Fruit fly (Drosophila melanogaster): ENCODE data around the gene hth.
A peak's percentile ranks its signal among the peaks of the same experiment; 100 is the strongest.

Gene hth

dm6 chr3R:10520287-10521008 is 118.9 kb downstream of the hth start (continued):
- TF ChIP-seq CG12104 (GFP tag; optimal IDR thresholded peaks at IDR 0.05), result peak; percentile 36
- peak; percentile 34 for TF ChIP-seq exex (tag; optimal IDR thresholded peaks at IDR 0.05)
- TF ChIP-seq CG17829 (tag; optimal IDR thresholded peaks at IDR 0.05), result peak; percentile 52
- peak; percentile 4 for TF ChIP-seq Fer2 (tag; optimal IDR thresholded peaks at IDR 0.05)
- peak; percentile 7 for TF ChIP-seq CG1602 (GFP tag; optimal IDR thresholded peaks at IDR 0.05)
- peak; percentile 2 for TF ChIP-seq disco-r (GFP tag; optimal IDR thresholded peaks at IDR 0.05)
- TF ChIP-seq BtbVII (GFP tag; optimal IDR thresholded peaks at IDR 0.05), result peak; percentile 31
- TF ChIP-seq Pdp1 (GFP tag; optimal IDR thresholded peaks at IDR 0.05), result peak; percentile 58 to 60
- TF ChIP-seq sd (tag; optimal IDR thresholded peaks at IDR 0.05), result peak; percentile 11
- TF ChIP-seq Trl (optimal IDR thresholded peaks at IDR 0.05), result no peak
- TF ChIP-seq Trl (GFP tag; optimal IDR thresholded peaks at IDR 0.05), result peak; percentile 9
- TF ChIP-seq jumu (GFP tag; optimal IDR thresholded peaks at IDR 0.05), result no peak
- TF ChIP-seq CG4328 (GFP tag; optimal IDR thresholded peaks at IDR 0.05), result peak; percentile 11
- TF ChIP-seq croc (GFP tag; conservative IDR thresholded peaks at IDR 0.05), result 0 out of 3 replicates have a peak, but pooled peaks have one; percentile 24
- TF ChIP-seq CG4820 (GFP tag; optimal IDR thresholded peaks at IDR 0.05), result peak; percentile 35
- peak; percentile 62 for TF ChIP-seq Meics (GFP tag; optimal IDR thresholded peaks at IDR 0.05)
- TF ChIP-seq CG4707 (GFP tag; optimal IDR thresholded peaks at IDR 0.05), result no peak
- peak; percentile 39 for TF ChIP-seq grn (GFP tag; optimal IDR thresholded peaks at IDR 0.05)
- peak; percentile 21 for TF ChIP-seq CG12155 (GFP tag; optimal IDR thresholded peaks at IDR 0.05)
- TF ChIP-seq ci (GFP tag; IDR thresholded peaks at IDR 0.05), result no peak
- peak; percentile 31 for TF ChIP-seq CG6254 (GFP tag; optimal IDR thresholded peaks at IDR 0.05)
- TF ChIP-seq nau (GFP tag; optimal IDR thresholded peaks at IDR 0.05), result peak; percentile 9
- no peak for TF ChIP-seq Taf1 (GFP tag; IDR thresholded peaks at IDR 0.05)
- TF ChIP-seq hkb (optimal IDR thresholded peaks at IDR 0.05), result no peak
- TF ChIP-seq hkb (GFP tag; IDR thresholded peaks at IDR 0.05), result peak; percentile 58
- TF ChIP-seq tap (tag; optimal IDR thresholded peaks at IDR 0.05), result peak; percentile 50
- TF ChIP-seq CG8924 (tag; optimal IDR thresholded peaks at IDR 0.05), result peak; percentile 62
- TF ChIP-seq CG2678 (tag; optimal IDR thresholded peaks at IDR 0.05), result peak; percentile 82
- TF ChIP-seq CG15514 (GFP tag; optimal IDR thresholded peaks at IDR 0.05), result peak; percentile 10
- no peak for TF ChIP-seq NFAT (GFP tag; IDR thresholded peaks at IDR 0.05)
- no peak for TF ChIP-seq gt (GFP tag; IDR thresholded peaks at IDR 0.05)
- TF ChIP-seq nerfin-1 (tag; optimal IDR thresholded peaks at IDR 0.05), result peak; percentile 32
- no peak for TF ChIP-seq Ada2b (GFP tag; IDR thresholded peaks at IDR 0.05)
- peak; percentile 95 for TF ChIP-seq Nf-YB (GFP tag; optimal IDR thresholded peaks at IDR 0.05)
- TF ChIP-seq CG30403 (GFP tag; optimal IDR thresholded peaks at IDR 0.05), result peak; percentile 49
- TF ChIP-seq ranshi (GFP tag; IDR thresholded peaks at IDR 0.05), result peak; percentile 28; the same call in 1 of the 2 replicates
- TF ChIP-seq Deaf1 (tag; optimal IDR thresholded peaks at IDR 0.05), result peak; percentile 30
- peak in 1 of 2 experiments; percentile 17 for TF ChIP-seq eve (GFP tag; optimal IDR thresholded peaks at IDR 0.05)
- peak; percentile 21 for TF ChIP-seq Hsf (GFP tag; optimal IDR thresholded peaks at IDR 0.05)
- TF ChIP-seq dmrt11E (tag; optimal IDR thresholded peaks at IDR 0.05), result peak; percentile 38
- no peak for TF ChIP-seq nerfin-2 (GFP tag; IDR thresholded peaks at IDR 0.05; ENCODE audit: partially characterized antibody)
- peak; percentile 10 for TF ChIP-seq Asciz (GFP tag; optimal IDR thresholded peaks at IDR 0.05)
- peak; percentile 25 for TF ChIP-seq CG8359 (GFP tag; optimal IDR thresholded peaks at IDR 0.05; ENCODE audit: borderline replicate concordance)
- no peak for TF ChIP-seq chn (GFP tag; optimal IDR thresholded peaks at IDR 0.05)
- peak; percentile 47 for TF ChIP-seq CG1233 (GFP tag; optimal IDR thresholded peaks at IDR 0.05)
- TF ChIP-seq cwo (GFP tag; optimal IDR thresholded peaks at IDR 0.05), result peak; percentile 55
- TF ChIP-seq run (tag; optimal IDR thresholded peaks at IDR 0.05), result no peak
- no peak for TF ChIP-seq wor (GFP tag; IDR thresholded peaks at IDR 0.05)
- no peak for TF ChIP-seq B-H2 (GFP tag; optimal IDR thresholded peaks at IDR 0.05)

Data from whole organism, embryonic.